Fruit fly (Drosophila melanogaster) S2 (cell line): ENCODE results near the gene Csk.

ENCODE experiments used
- CG8478 ChIP-seq: fragments of >200 bp; optimal IDR thresholded peaks from 2 replicates; lab custom pipeline; 2018
- CTCF ChIP-seq, 2 experiments: fragments of >200 bp; optimal IDR thresholded peaks; 2 replicates each; lab custom pipeline; 2018

DNA sequence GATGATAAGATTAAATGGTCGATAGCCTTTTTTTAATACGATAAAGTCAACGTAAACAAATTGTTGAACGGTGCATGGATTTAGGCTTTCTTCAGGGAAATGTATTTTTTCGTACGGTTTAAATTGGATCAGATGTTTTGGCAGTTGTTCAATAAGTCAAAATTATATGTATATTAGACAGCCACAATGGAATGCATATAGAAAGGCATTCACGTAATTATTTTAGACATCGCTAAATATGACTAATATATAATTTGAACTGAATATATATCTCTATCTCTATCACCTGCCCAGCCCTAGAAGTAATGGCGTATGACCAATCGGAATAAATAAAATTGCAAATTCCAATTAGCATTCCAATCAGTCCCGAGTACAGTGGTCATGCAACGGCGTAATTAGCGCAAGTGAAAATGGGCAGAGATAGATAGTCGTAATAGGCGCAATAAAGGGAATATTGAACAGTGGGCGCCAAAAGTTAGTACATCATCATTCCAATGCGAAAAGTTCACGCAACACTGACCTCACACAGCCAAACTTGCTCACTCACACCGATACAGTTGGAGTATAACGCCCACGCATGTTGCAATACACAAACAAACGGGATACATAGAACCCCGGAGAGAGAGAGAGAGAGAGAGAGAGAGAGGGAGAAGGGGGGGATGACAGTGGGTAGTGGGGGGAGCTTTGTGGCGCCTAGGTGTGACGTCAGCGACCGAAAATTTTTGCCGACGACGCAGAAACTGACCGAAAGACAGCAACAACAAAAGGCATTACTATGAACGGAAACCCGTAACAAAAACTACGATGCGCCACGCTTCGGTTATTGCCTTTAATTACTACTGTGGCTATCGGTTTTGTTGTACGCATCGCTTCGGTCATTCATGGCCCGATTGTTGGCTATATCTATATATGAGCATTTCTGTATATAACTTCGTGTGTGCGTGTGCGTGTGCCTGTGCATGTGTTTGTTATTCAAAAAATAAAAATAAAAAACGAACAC is 1.9 kb downstream of the Csk start:
- TF ChIP-seq CG8478 (lab: Kevin White, UChicago) (no peak), CTCF (optimal IDR thresholded peaks at IDR 0.05; lab: Kevin White, UChicago) (no peak)
